Fruit fly (Drosophila melanogaster) whole organism, pupa: ENCODE results near the gene CG34107.

Experiments used
- CG10348 ChIP-seq: fragments of 200-800 bp; sonication (Bioruptor generic); IDR thresholded peaks from 2 replicates; pipeline ENCODE4 v1.3.6; 2022; ENCODE audit warnings: missing biosample characterization, missing genetic modification characterization
- CG12605 ChIP-seq: fragments of 200-800 bp; sonication (Bioruptor generic); IDR thresholded peaks from 2 replicates; pipeline ENCODE4 v1.3.6; 2022; ENCODE audit warnings: missing biosample characterization, missing genetic modification characterization
- CG13204 ChIP-seq: fragments of 200-800 bp; sonication (Bioruptor generic); optimal IDR thresholded peaks from 2 replicates; lab custom pipeline; 2018; ENCODE audit warnings: missing biosample characterization, mild to moderate bottlenecking, missing genetic modification characterization, moderate library complexity
- CG14655 ChIP-seq: fragments of 200-800 bp; sonication (Bioruptor generic); optimal IDR thresholded peaks from 3 replicates; lab custom pipeline; 2017; ENCODE audit warnings: mild to moderate bottlenecking, missing biosample characterization, missing genetic modification reagents, missing genetic modification characterization
- CG15710 ChIP-seq: fragments of 200-800 bp; sonication (Bioruptor generic); optimal IDR thresholded peaks from 2 replicates; lab custom pipeline; 2018; ENCODE audit warnings: missing biosample characterization, mild to moderate bottlenecking, missing genetic modification characterization, moderate library complexity
- CG17806 ChIP-seq: fragments of 200-800 bp; sonication (Bioruptor generic); optimal IDR thresholded peaks from 2 replicates; lab custom pipeline; 2018; ENCODE audit warnings: missing biosample characterization, mild to moderate bottlenecking, missing genetic modification characterization, moderate library complexity
- CG32121 ChIP-seq: fragments of 200-800 bp; sonication (Bioruptor generic); IDR thresholded peaks from 2 replicates; pipeline ENCODE4 v1.3.6; 2022; ENCODE audit warnings: missing biosample characterization, missing genetic modification characterization
- CG34367 ChIP-seq: fragments of 200-800 bp; sonication (Bioruptor generic); optimal IDR thresholded peaks from 2 replicates; lab custom pipeline; 2018; ENCODE audit warnings: missing biosample characterization, mild to moderate bottlenecking, missing genetic modification characterization
- CG4496 ChIP-seq: fragments of 200-800 bp; sonication (Bioruptor generic); IDR thresholded peaks from 3 replicates; pipeline ENCODE4 v1.3.6; 2022; ENCODE audit warnings: missing biosample characterization, missing genetic modification characterization
- CG8159 ChIP-seq: fragments of 200-800 bp; sonication (Bioruptor generic); optimal IDR thresholded peaks from 3 replicates; lab custom pipeline; 2018; ENCODE audit warnings: missing biosample characterization, mild to moderate bottlenecking, missing genetic modification characterization, moderate library complexity
- CG8301 ChIP-seq: fragments of 200-800 bp; sonication (Bioruptor generic); optimal IDR thresholded peaks from 2 replicates; lab custom pipeline; 2018; ENCODE audit warnings: missing biosample characterization, mild to moderate bottlenecking, missing genetic modification characterization
- CG9948 ChIP-seq: fragments of 200-800 bp; sonication (Bioruptor generic); optimal IDR thresholded peaks from 2 replicates; lab custom pipeline; 2018; ENCODE audit warnings: missing biosample characterization, mild to moderate bottlenecking, missing genetic modification characterization, moderate library complexity
- D1 ChIP-seq: fragments of 200-800 bp; sonication (Bioruptor generic); optimal IDR thresholded peaks from 2 replicates; lab custom pipeline; 2018; ENCODE audit warnings: missing biosample characterization, mild to moderate bottlenecking, missing genetic modification characterization, moderate library complexity
- EcR ChIP-seq: fragments of 200-800 bp; sonication (Bioruptor generic); optimal IDR thresholded peaks from 3 replicates; lab custom pipeline; 2019; ENCODE audit warnings: missing biosample characterization, missing genetic modification characterization, mild to moderate bottlenecking, moderate library complexity, missing genetic modification reagents
- Ets98B ChIP-seq: fragments of 200-800 bp; sonication (Bioruptor generic); IDR thresholded peaks from 2 replicates; pipeline ENCODE4 v1.3.6; 2022; ENCODE audit warnings: missing biosample characterization, missing genetic modification characterization
- Pif1A ChIP-seq: fragments of 200-800 bp; sonication (Bioruptor generic); optimal IDR thresholded peaks from 3 replicates; lab custom pipeline; 2016; ENCODE audit warnings: missing biosample characterization, missing genetic modification characterization
- Pif1B ChIP-seq: fragments of 200-800 bp; sonication (Bioruptor generic); optimal IDR thresholded peaks from 3 replicates; lab custom pipeline; 2016; ENCODE audit warnings: missing biosample characterization, missing genetic modification characterization
- Snoo ChIP-seq: fragments of 200-800 bp; sonication (Bioruptor generic); optimal IDR thresholded peaks from 3 replicates; lab custom pipeline; 2017; ENCODE audit warnings: missing biosample characterization, mild to moderate bottlenecking, missing genetic modification characterization, inconsistent platforms
- fd96Ca ChIP-seq: fragments of 200-800 bp; sonication (Bioruptor generic); IDR thresholded peaks from 3 replicates; pipeline ENCODE4 v1.3.6; 2022; ENCODE audit warnings: missing biosample characterization, missing genetic modification characterization
- gl ChIP-seq: fragments of 200-800 bp; sonication (Bioruptor generic); optimal IDR thresholded peaks from 2 replicates; lab custom pipeline; 2018; ENCODE audit warnings: missing biosample characterization, mild to moderate bottlenecking, missing genetic modification characterization
- rn ChIP-seq: fragments of 200-800 bp; sonication (Bioruptor generic); IDR thresholded peaks from 2 replicates; pipeline ENCODE4 v1.3.6; 2022; ENCODE audit warnings: missing biosample characterization, missing genetic modification characterization

CG34107 gene

DNA sequence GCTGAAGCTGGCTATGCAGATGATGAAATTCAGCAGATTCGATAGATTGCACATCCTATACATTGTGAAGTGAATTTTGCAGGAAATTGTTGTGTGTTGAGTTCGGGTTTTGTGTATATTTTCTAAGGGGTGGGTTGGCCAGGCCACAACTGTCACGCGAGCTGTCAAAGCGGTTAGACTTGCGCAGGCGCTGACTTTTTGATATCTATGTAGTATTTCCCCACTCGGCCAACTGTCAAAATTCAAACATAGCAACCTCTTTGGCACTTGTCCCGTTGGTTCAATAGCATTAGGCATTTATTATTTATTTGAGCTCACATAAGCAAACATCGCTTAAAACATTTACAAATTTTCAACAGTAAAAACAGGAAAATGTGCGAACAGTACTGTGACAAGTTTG lies at the start of gene CG34107, which contains the start of gene CG12817:
Gene CG34107, plus strand, starts transcription at position 316 of the 400 bp plus-strand sequence.
Gene CG12817, minus strand, starts transcription at position 132 of the 400 bp plus-strand sequence.
- no peak for TF ChIP-seq CG8159
- no peak for TF ChIP-seq CG14655 (GFP tag; lab: Kevin White, UChicago)
- no peak for TF ChIP-seq fd96Ca (GFP tag; lab: Robert Waterston, UW)
- TF ChIP-seq CG9948 (tag; lab: Kevin White, UChicago), result no peak
- no peak for TF ChIP-seq EcR (GFP tag; lab: Kevin White, UChicago)
- no peak for TF ChIP-seq CG15710 (tag; lab: Kevin White, UChicago)
- TF ChIP-seq D1 (tag; lab: Kevin White, UChicago), result no peak
- TF ChIP-seq CG8301 (tag; lab: Kevin White, UChicago), result no peak
- TF ChIP-seq Pif1B, result no peak
- no peak for TF ChIP-seq CG17806 (tag; lab: Kevin White, UChicago)
- no peak for TF ChIP-seq CG10348 (GFP tag; lab: Robert Waterston, UW)
- TF ChIP-seq Snoo (tag; lab: Kevin White, UChicago), result no peak
- no peak for TF ChIP-seq rn (GFP tag; lab: Robert Waterston, UW)
- no peak for TF ChIP-seq CG13204 (GFP tag; lab: Kevin White, UChicago)
- no peak for TF ChIP-seq CG34367 (tag; lab: Kevin White, UChicago)
- no peak for TF ChIP-seq Ets98B (GFP tag; lab: Robert Waterston, UW)
- no peak for TF ChIP-seq CG4496 (GFP tag; lab: Robert Waterston, UW)
- TF ChIP-seq, all 21 proteins: peak for 0

DNA sequence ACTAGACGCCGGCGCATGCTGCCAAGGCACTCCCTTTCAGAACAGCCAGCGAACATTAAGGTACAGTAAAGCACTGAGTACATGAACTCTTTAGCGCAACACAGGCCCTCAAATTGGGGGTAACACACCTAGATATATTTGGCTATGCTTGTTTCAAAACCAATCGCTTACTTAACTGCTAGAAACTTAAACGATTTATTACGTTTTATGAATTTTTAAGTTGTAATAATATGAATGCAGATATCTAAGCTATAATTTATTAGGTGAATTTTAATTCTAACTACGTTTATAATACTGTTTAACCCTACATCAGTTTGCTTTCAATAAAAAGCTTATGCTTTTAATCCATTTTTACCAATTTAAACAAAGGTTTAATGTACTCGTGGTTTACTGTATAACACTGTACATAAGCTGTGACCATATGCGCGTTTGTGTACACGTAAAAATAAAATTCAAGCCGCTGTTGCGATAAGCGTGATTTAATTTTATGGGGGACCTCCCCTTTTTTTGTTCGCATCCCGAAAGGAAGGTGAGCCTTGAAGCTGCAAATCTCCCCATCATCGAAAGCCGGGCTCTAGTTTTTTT lies 47.7 kb upstream of the CG34107 start:
- TF ChIP-seq D1 (tag; lab: Kevin White, UChicago) (no peak), CG8159 (peak; percentile 79), Pif1A (GFP tag; lab: Kevin White, UChicago) (peak; percentile 32), CG32121 (GFP tag; lab: Robert Waterston, UW) (no peak), fd96Ca (GFP tag; lab: Robert Waterston, UW) (no peak), CG34367 (tag; lab: Kevin White, UChicago) (peak; percentile 44), CG17806 (tag; lab: Kevin White, UChicago) (peak; percentile 46), rn (GFP tag; lab: Robert Waterston, UW) (no peak), Ets98B (GFP tag; lab: Robert Waterston, UW) (no peak), CG9948 (tag; lab: Kevin White, UChicago) (peak; percentile 46), CG10348 (GFP tag; lab: Robert Waterston, UW) (no peak), CG13204 (GFP tag; lab: Kevin White, UChicago) (peak; percentile 1), gl (no peak), CG14655 (GFP tag; lab: Kevin White, UChicago) (peak; percentile 53), CG15710 (tag; lab: Kevin White, UChicago) (peak; percentile 65), Pif1B (peak; percentile 28), CG8301 (tag; lab: Kevin White, UChicago) (peak; percentile 8), CG4496 (GFP tag; lab: Robert Waterston, UW) (no peak), EcR (GFP tag; lab: Kevin White, UChicago) (no peak)
- TF ChIP-seq, all 21 proteins: peak for 10

DNA sequence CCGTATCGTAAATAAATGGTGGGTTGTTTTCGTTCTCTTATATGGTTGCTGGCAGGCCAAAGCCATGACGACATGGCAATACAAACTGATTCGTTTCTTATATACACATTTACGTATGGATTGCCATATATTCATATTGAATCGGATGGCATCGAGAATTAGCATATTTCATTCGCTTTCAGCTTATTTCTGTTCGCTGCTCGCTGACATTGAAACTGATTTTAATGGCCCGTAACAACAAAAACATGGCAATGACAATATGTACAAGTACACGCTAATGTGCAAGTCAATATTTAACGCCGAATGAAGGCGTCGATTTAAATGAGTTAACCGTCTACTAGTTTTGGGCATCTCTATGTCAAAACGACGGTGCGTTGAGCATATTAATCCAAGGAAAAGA lies 38.7 kb upstream of the CG34107 start:
- TF ChIP-seq rn (GFP tag; lab: Robert Waterston, UW) (no peak), D1 (tag; lab: Kevin White, UChicago) (no peak), CG9948 (tag; lab: Kevin White, UChicago) (no peak), CG17806 (tag; lab: Kevin White, UChicago) (no peak), CG8301 (tag; lab: Kevin White, UChicago) (no peak), Pif1A (GFP tag; lab: Kevin White, UChicago) (no peak), CG12605 (GFP tag; lab: Robert Waterston, UW) (no peak), gl (no peak), CG32121 (GFP tag; lab: Robert Waterston, UW) (no peak), fd96Ca (GFP tag; lab: Robert Waterston, UW) (no peak), EcR (GFP tag; lab: Kevin White, UChicago) (no peak), Pif1B (no peak), CG13204 (GFP tag; lab: Kevin White, UChicago) (no peak), CG8159 (no peak), CG15710 (tag; lab: Kevin White, UChicago) (no peak), Ets98B (GFP tag; lab: Robert Waterston, UW) (no peak), CG4496 (GFP tag; lab: Robert Waterston, UW) (no peak), Snoo (tag; lab: Kevin White, UChicago) (no peak), CG34367 (tag; lab: Kevin White, UChicago) (no peak), CG10348 (GFP tag; lab: Robert Waterston, UW) (no peak)

DNA sequence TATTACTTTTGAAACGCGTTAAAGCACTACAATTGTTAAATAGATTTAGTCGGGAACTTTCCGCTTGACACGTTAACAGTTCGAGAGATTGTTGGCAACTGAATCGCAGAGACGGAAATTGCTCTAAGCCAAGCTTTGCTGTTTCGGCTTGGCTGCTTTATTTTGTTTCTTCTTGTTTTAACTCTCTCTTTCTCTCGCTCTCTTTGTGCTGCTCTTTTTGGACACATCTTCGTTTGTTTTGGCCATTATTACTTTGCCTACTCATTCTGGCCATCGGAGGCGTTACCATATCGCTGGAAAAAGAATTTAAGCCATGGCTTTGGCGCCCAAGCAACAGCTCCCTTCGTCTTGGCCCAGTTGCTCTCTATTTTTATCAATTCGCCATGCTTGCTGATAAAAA lies 35.2 kb upstream of the CG34107 start, which contains the start of gene CG12814:
Gene CG12814, minus strand, starts transcription at position 84 of the 400 bp plus-strand sequence.
- no peak for TF ChIP-seq CG14655 (GFP tag; lab: Kevin White, UChicago)
- TF ChIP-seq CG32121 (GFP tag; lab: Robert Waterston, UW), result peak; percentile 13; the same call in 1 of the 2 replicates
- peak; percentile 47 for TF ChIP-seq EcR (GFP tag; lab: Kevin White, UChicago)
- TF ChIP-seq CG34367 (tag; lab: Kevin White, UChicago), result peak; percentile 51
- TF ChIP-seq CG13204 (GFP tag; lab: Kevin White, UChicago), result peak; percentile 60
- peak; percentile 52 for TF ChIP-seq CG17806 (tag; lab: Kevin White, UChicago)
- no peak for TF ChIP-seq Pif1B
- no peak for TF ChIP-seq CG8301 (tag; lab: Kevin White, UChicago)
- peak; percentile 33 for TF ChIP-seq CG9948 (tag; lab: Kevin White, UChicago)
- TF ChIP-seq CG4496 (GFP tag; lab: Robert Waterston, UW), result peak; percentile 69; the same call in 2 of the 3 replicates
- TF ChIP-seq Pif1A (GFP tag; lab: Kevin White, UChicago), result no peak
- peak; percentile 71 for TF ChIP-seq D1 (tag; lab: Kevin White, UChicago)
- TF ChIP-seq CG8159, result peak; percentile 19
- TF ChIP-seq Ets98B (GFP tag; lab: Robert Waterston, UW), result peak; percentile 79
- TF ChIP-seq Snoo (tag; lab: Kevin White, UChicago), result peak; percentile 48
- peak; percentile 41 for TF ChIP-seq CG15710 (tag; lab: Kevin White, UChicago)
- no peak for TF ChIP-seq CG10348 (GFP tag; lab: Robert Waterston, UW)
- TF ChIP-seq gl, result peak; percentile 86
- TF ChIP-seq fd96Ca (GFP tag; lab: Robert Waterston, UW), result no peak; the same call in 2 of the 3 replicates
- TF ChIP-seq rn (GFP tag; lab: Robert Waterston, UW), result peak; percentile 11; the same call in 1 of the 2 replicates
- TF ChIP-seq CG12605 (GFP tag; lab: Robert Waterston, UW), result peak; percentile 86
- TF ChIP-seq, all 21 proteins: peak for 15
